Fruit fly (Drosophila melanogaster) whole organism, embryonic: ENCODE results near the gene CG4586.

Source experiments
- ATbp ChIP-seq: fragments of 200-800 bp; sonication (Bioruptor generic); optimal IDR thresholded peaks from 2 replicates; lab custom pipeline; 2017; ENCODE audit warnings: missing biosample characterization, mild to moderate bottlenecking, missing genetic modification characterization, missing genetic modification reagents
- Atf6 ChIP-seq: fragments of 200-800 bp; sonication (Bioruptor generic); IDR thresholded peaks from 2 replicates; pipeline ENCODE4 v1.3.6; 2022; ENCODE audit warnings: missing biosample characterization, missing genetic modification characterization
- Bgb ChIP-seq: fragments of 200-800 bp; sonication (Bioruptor generic); IDR thresholded peaks from 2 replicates; pipeline ENCODE4 v1.3.6; 2022; ENCODE audit warnings: missing biosample characterization, missing genetic modification characterization; ENCODE audit not compliant: partially characterized antibody
- CG10431 ChIP-seq: fragments of 200-800 bp; sonication (Bioruptor generic); optimal IDR thresholded peaks from 3 replicates; lab custom pipeline; 2018; ENCODE audit warnings: missing biosample characterization, mild to moderate bottlenecking, missing genetic modification characterization
- CG10543 ChIP-seq: fragments of 200-800 bp; sonication (Bioruptor generic); optimal IDR thresholded peaks from 3 replicates; lab custom pipeline; 2017; ENCODE audit warnings: missing biosample characterization, mild to moderate bottlenecking, missing genetic modification characterization, moderate library complexity
- CG11093 ChIP-seq: fragments of 200-800 bp; sonication (Bioruptor generic); IDR thresholded peaks from 3 replicates; pipeline ENCODE4 v1.3.6; 2022; ENCODE audit warnings: missing biosample characterization, missing genetic modification characterization
- CG11504 ChIP-seq: fragments of 200-800 bp; sonication (Bioruptor generic); optimal IDR thresholded peaks from 3 replicates; lab custom pipeline; 2019; ENCODE audit warnings: missing biosample characterization, mild to moderate bottlenecking, missing genetic modification characterization, moderate library complexity
- CG15696 ChIP-seq: fragments of 200-800 bp; sonication (Bioruptor generic); optimal IDR thresholded peaks from 2 replicates; lab custom pipeline; 2019; ENCODE audit warnings: missing biosample characterization, mild to moderate bottlenecking, missing genetic modification characterization, moderate library complexity
- CG16815 ChIP-seq: fragments of 200-800 bp; sonication (Bioruptor generic); optimal IDR thresholded peaks from 3 replicates; lab custom pipeline; 2017; ENCODE audit warnings: missing biosample characterization, mild to moderate bottlenecking, missing genetic modification characterization
- CG2116 ChIP-seq: fragments of 200-800 bp; sonication (Bioruptor generic); optimal IDR thresholded peaks from 3 replicates; lab custom pipeline; 2018; ENCODE audit warnings: missing biosample characterization, mild to moderate bottlenecking, missing genetic modification characterization
- CG2199 ChIP-seq: fragments of 200-800 bp; sonication (Bioruptor generic); IDR thresholded peaks from 3 replicates; pipeline ENCODE4 v1.3.6; 2022; ENCODE audit warnings: missing biosample characterization, missing genetic modification characterization
- CG3838 ChIP-seq: fragments of 200-800 bp; sonication (Bioruptor generic); optimal IDR thresholded peaks from 3 replicates; lab custom pipeline; 2016; ENCODE audit warnings: missing biosample characterization, missing genetic modification characterization
- CG43689 ChIP-seq: fragments of 200-800 bp; sonication (Bioruptor generic); IDR thresholded peaks from 2 replicates; pipeline ENCODE4 v1.3.6; 2022; ENCODE audit warnings: missing biosample characterization, missing genetic modification characterization
- CG4820 ChIP-seq: fragments of 200-800 bp; sonication (Bioruptor generic); optimal IDR thresholded peaks from 3 replicates; lab custom pipeline; 2016; ENCODE audit warnings: missing biosample characterization, missing genetic modification characterization
- CG4854 ChIP-seq: fragments of 200-800 bp; sonication (Bioruptor generic); optimal IDR thresholded peaks from 2 replicates; lab custom pipeline; 2016; ENCODE audit warnings: missing biosample characterization, missing genetic modification characterization, inconsistent platforms
- CG6689 ChIP-seq: fragments of 200-800 bp; sonication (Bioruptor generic); IDR thresholded peaks from 2 replicates; pipeline ENCODE4 v1.3.6; 2022; ENCODE audit warnings: missing biosample characterization, missing genetic modification characterization
- CG6791 ChIP-seq: fragments of 200-800 bp; sonication (Bioruptor generic); IDR thresholded peaks from 3 replicates; pipeline ENCODE4 v1.3.6; 2022; ENCODE audit warnings: missing biosample characterization, missing genetic modification characterization; ENCODE audit not compliant: partially characterized antibody
- CG7745 ChIP-seq: fragments of 200-800 bp; sonication (Bioruptor generic); optimal IDR thresholded peaks from 2 replicates; lab custom pipeline; 2018; ENCODE audit warnings: missing biosample characterization, mild to moderate bottlenecking, missing genetic modification characterization, moderate library complexity
- CG9609 ChIP-seq: fragments of 200-800 bp; sonication (Bioruptor generic); optimal IDR thresholded peaks from 3 replicates; lab custom pipeline; 2016; ENCODE audit warnings: missing biosample characterization, missing genetic modification characterization
- CG9797 ChIP-seq: fragments of 200-800 bp; sonication (Bioruptor generic); optimal IDR thresholded peaks from 3 replicates; lab custom pipeline; 2018; ENCODE audit warnings: missing biosample characterization, mild to moderate bottlenecking, missing genetic modification characterization
- Chrac-16 ChIP-seq: fragments of 200-800 bp; sonication (Bioruptor generic); optimal IDR thresholded peaks from 3 replicates; lab custom pipeline; 2016; ENCODE audit warnings: missing biosample characterization, missing genetic modification characterization
- Dbx ChIP-seq: fragments of 200-800 bp; sonication (Bioruptor generic); IDR thresholded peaks from 3 replicates; pipeline ENCODE4 v1.3.6; 2022; ENCODE audit warnings: missing biosample characterization, missing genetic modification characterization
- Gsc ChIP-seq: fragments of 200-800 bp; sonication (Bioruptor generic); IDR thresholded peaks from 2 replicates; pipeline ENCODE4 v1.3.6; 2022; ENCODE audit warnings: missing biosample characterization, missing genetic modification characterization
- Gug ChIP-seq: fragments of 200-800 bp; sonication (Bioruptor generic); IDR thresholded peaks from 4 replicates; pipeline ENCODE4 v1.3.6; 2022; ENCODE audit warnings: missing biosample characterization, missing genetic modification characterization
- Hmr ChIP-seq: fragments of 200-800 bp; sonication (Bioruptor generic); optimal IDR thresholded peaks from 3 replicates; lab custom pipeline; 2017; ENCODE audit warnings: mild to moderate bottlenecking, missing biosample characterization, missing genetic modification reagents, missing genetic modification characterization
- Lpt ChIP-seq: fragments of >200 bp; optimal IDR thresholded peaks from 2 replicates; lab custom pipeline; 2018; ENCODE audit warnings: missing biosample characterization, missing genetic modification characterization
- Mrtf ChIP-seq: fragments of 200-800 bp; sonication (Bioruptor generic); IDR thresholded peaks from 3 replicates; pipeline ENCODE4 v1.3.6; 2022; ENCODE audit warnings: missing biosample characterization, missing genetic modification characterization
- NfI ChIP-seq: fragments of 200-800 bp; sonication (Bioruptor generic); optimal IDR thresholded peaks from 3 replicates; lab custom pipeline; 2018; ENCODE audit warnings: missing biosample characterization, mild to moderate bottlenecking, missing genetic modification characterization, moderate library complexity
- Optix ChIP-seq: fragments of 200-800 bp; sonication (Bioruptor generic); IDR thresholded peaks from 3 replicates; pipeline ENCODE4 v1.3.6; 2022; ENCODE audit warnings: missing biosample characterization, missing genetic modification characterization
- Ptx1 ChIP-seq: fragments of 200-800 bp; sonication (Bioruptor generic); IDR thresholded peaks from 2 replicates; pipeline ENCODE4 v1.3.6; 2022; ENCODE audit warnings: missing biosample characterization, missing genetic modification characterization
- Vsx1 ChIP-seq: fragments of 200-800 bp; sonication (Bioruptor generic); optimal IDR thresholded peaks from 2 replicates; lab custom pipeline; 2017; ENCODE audit warnings: missing biosample characterization, mild to moderate bottlenecking, missing genetic modification characterization, missing genetic modification reagents
- bsh ChIP-seq, 2 experiments: fragments of 200-800 bp; sonication (Bioruptor generic); optimal IDR thresholded peaks; 2 replicates each; lab custom pipeline; 2017 to 2018; ENCODE audit warnings: mild to moderate bottlenecking in 2 of 2, missing biosample characterization in 2 of 2, missing genetic modification characterization in 2 of 2, moderate library complexity in 1 of 2
- en ChIP-seq: fragments of 200-800 bp; sonication (Bioruptor generic); optimal IDR thresholded peaks from 2 replicates; lab custom pipeline; 2016; ENCODE audit warnings: missing biosample characterization, missing genetic modification characterization
- eve ChIP-seq, 2 experiments: fragments of >200 bp; optimal IDR thresholded peaks; 2 replicates each; lab custom pipeline; 2017; ENCODE audit warnings: missing biosample characterization in 2 of 2, missing genetic modification characterization in 2 of 2
- fd96Cb ChIP-seq: fragments of 200-800 bp; sonication (Bioruptor generic); optimal IDR thresholded peaks from 2 replicates; lab custom pipeline; 2018; ENCODE audit warnings: missing biosample characterization, mild to moderate bottlenecking, missing genetic modification characterization, moderate library complexity
- inv ChIP-seq: fragments of 200-800 bp; sonication (Bioruptor generic); IDR thresholded peaks from 2 replicates; pipeline ENCODE4 v1.3.6; 2022; ENCODE audit warnings: missing biosample characterization, missing genetic modification characterization; ENCODE audit not compliant: partially characterized antibody
- lbe ChIP-seq: fragments of 200-800 bp; sonication (Bioruptor generic); optimal IDR thresholded peaks from 2 replicates; lab custom pipeline; 2016; ENCODE audit warnings: missing biosample characterization, mild to moderate bottlenecking, missing genetic modification characterization
- lov ChIP-seq, 2 experiments: fragments of 200-800 bp in 1 of 2; fragments of >200 bp in 1 of 2; sonication (Bioruptor generic) in 1 of 2; IDR thresholded peaks in 1 of 2; optimal IDR thresholded peaks in 1 of 2; 2 replicates in 1 of 2; 3 replicates in 1 of 2; pipeline versions ENCODE4 v1.3.6 to Lab custom; 2017 to 2022; ENCODE audit warnings: missing biosample characterization in 1 of 2, missing genetic modification characterization in 1 of 2
- nerfin-2 ChIP-seq: fragments of 200-800 bp; sonication (Bioruptor generic); IDR thresholded peaks from 2 replicates; pipeline ENCODE4 v1.3.6; 2022; ENCODE audit warnings: missing biosample characterization, missing genetic modification characterization; ENCODE audit not compliant: partially characterized antibody
- pita ChIP-seq: fragments of 200-800 bp; sonication (Bioruptor generic); optimal IDR thresholded peaks from 2 replicates; lab custom pipeline; 2017; ENCODE audit warnings: missing biosample characterization, mild to moderate bottlenecking, missing genetic modification characterization
- pzg ChIP-seq: fragments of 200-800 bp; sonication (Bioruptor generic); optimal IDR thresholded peaks from 3 replicates; lab custom pipeline; 2018; ENCODE audit warnings: missing biosample characterization, mild to moderate bottlenecking, missing genetic modification characterization, moderate library complexity
- ranshi ChIP-seq: fragments of 200-800 bp; sonication (Bioruptor generic); IDR thresholded peaks from 2 replicates; pipeline ENCODE4 v1.3.6; 2022; ENCODE audit warnings: missing biosample characterization, missing genetic modification characterization
- scrt ChIP-seq: fragments of 200-800 bp; sonication (Bioruptor generic); optimal IDR thresholded peaks from 2 replicates; lab custom pipeline; 2018; ENCODE audit warnings: missing biosample characterization, mild to moderate bottlenecking, missing genetic modification characterization, moderate library complexity
- sd ChIP-seq: fragments of 200-800 bp; sonication (Bioruptor generic); optimal IDR thresholded peaks from 3 replicates; lab custom pipeline; 2018; ENCODE audit warnings: missing biosample characterization, mild to moderate bottlenecking, missing genetic modification characterization, moderate library complexity
- trem ChIP-seq: fragments of 200-800 bp; optimal IDR thresholded peaks from 3 replicates; lab custom pipeline; 2019; ENCODE audit warnings: missing biosample characterization, mild to moderate bottlenecking, missing genetic modification characterization, moderate library complexity
- twi ChIP-seq: fragments of 200-800 bp; optimal IDR thresholded peaks from 2 replicates; lab custom pipeline; 2019; ENCODE audit warnings: missing biosample characterization, mild to moderate bottlenecking, missing genetic modification characterization, moderate library complexity
- unc-4 ChIP-seq: fragments of 200-800 bp; sonication (Bioruptor generic); IDR thresholded peaks from 2 replicates; pipeline ENCODE4 v1.3.6; 2022; ENCODE audit warnings: missing biosample characterization, missing genetic modification characterization; ENCODE audit not compliant: partially characterized antibody
- vvl ChIP-seq: fragments of 200-800 bp; sonication (Bioruptor generic); IDR thresholded peaks from 2 replicates; pipeline ENCODE4 v1.3.6; 2022; ENCODE audit warnings: missing biosample characterization, missing genetic modification characterization

The CG4586 gene

dm6 chrX:7001135-7001769, 31.5 kb downstream of the CG4586 start (continued):
- TF ChIP-seq CG6689 = peak; percentile 56; the same call in 1 of the 2 replicates
- TF ChIP-seq CG15696 (tag; lab: Kevin White, UChicago) = no peak
- no peak for TF ChIP-seq CG7745 (tag; lab: Kevin White, UChicago)
- peak; percentile 42 for TF ChIP-seq trem (tag; lab: Kevin White, UChicago)
- TF ChIP-seq nerfin-2 (GFP tag; lab: Robert Waterston, UW) = no peak
- peak; percentile 31 for TF ChIP-seq Chrac-16
- peak; percentile 17 for TF ChIP-seq CG2116 (GFP tag; lab: Kevin White, UChicago)
- peak; percentile 40 for TF ChIP-seq fd96Cb
- TF ChIP-seq lbe = peak; percentile 39
- no peak for TF ChIP-seq CG9797 (GFP tag; lab: Kevin White, UChicago)
- TF ChIP-seq CG43689 (GFP tag; lab: Robert Waterston, UW) = no peak
- TF ChIP-seq NfI (GFP tag; lab: Kevin White, UChicago) = peak; percentile 19
- TF ChIP-seq CG11504 = peak; percentile 3
- 0 out of 4 replicates have a peak, but pooled peaks have one; percentile 1 for TF ChIP-seq Gug (GFP tag; lab: Robert Waterston, UW)
- peak; percentile 37 for TF ChIP-seq Hmr (GFP tag; lab: Kevin White, UChicago)
- peak; percentile 35 for TF ChIP-seq twi (tag; lab: Kevin White, UChicago)
- no peak for TF ChIP-seq CG9609 (GFP tag; lab: Kevin White, UChicago)
- TF ChIP-seq pita (GFP tag; lab: Kevin White, UChicago) = no peak
- TF ChIP-seq eve (GFP tag; optimal IDR thresholded peaks at IDR 0.05; lab: Kevin White, UChicago) = peak in 1 of 2 experiments; percentile 42
- TF ChIP-seq Dbx (GFP tag; lab: Robert Waterston, UW) = no peak
- peak; percentile 74 for TF ChIP-seq vvl (GFP tag; lab: Robert Waterston, UW)
- TF ChIP-seq inv (GFP tag; lab: Robert Waterston, UW) = no peak
- peak; percentile 67; the same call in 1 of the 3 replicates for TF ChIP-seq Mrtf (GFP tag; lab: Robert Waterston, UW)
- TF ChIP-seq Bgb (GFP tag; lab: Robert Waterston, UW) = no peak
- no peak for TF ChIP-seq CG16815 (GFP tag; lab: Kevin White, UChicago)
- no peak for TF ChIP-seq Gsc (GFP tag; lab: Robert Waterston, UW)
- TF ChIP-seq CG3838 (GFP tag; lab: Kevin White, UChicago) = no peak
- TF ChIP-seq Ptx1 (GFP tag; lab: Robert Waterston, UW) = peak; percentile 51; the same call in 1 of the 2 replicates
- no peak for TF ChIP-seq lov (optimal IDR thresholded peaks at IDR 0.05; lab: Kevin White, UChicago)
- TF ChIP-seq lov (GFP tag; IDR thresholded peaks at IDR 0.05; lab: Robert Waterston, UW) = no peak
- no peak for TF ChIP-seq CG11093 (GFP tag; lab: Robert Waterston, UW)
- TF ChIP-seq Lpt (GFP tag; lab: Kevin White, UChicago) = no peak
- no peak for TF ChIP-seq CG4854 (GFP tag; lab: Kevin White, UChicago)
- peak; percentile 35 for TF ChIP-seq CG10543 (GFP tag; lab: Kevin White, UChicago)
- TF ChIP-seq Vsx1 (GFP tag; lab: Kevin White, UChicago) = peak; percentile 56
- TF ChIP-seq bsh (GFP tag; optimal IDR thresholded peaks at IDR 0.05; lab: Kevin White, UChicago) = peak in 1 of 2 experiments; percentile 53
- no peak for TF ChIP-seq en
- TF ChIP-seq CG10431 = no peak
- TF ChIP-seq scrt (GFP tag; lab: Kevin White, UChicago) = peak; percentile 41
- TF ChIP-seq pzg (GFP tag; lab: Kevin White, UChicago) = no peak
- TF ChIP-seq unc-4 (GFP tag; lab: Robert Waterston, UW) = no peak
- TF ChIP-seq ATbp = peak; percentile 43
- no peak for TF ChIP-seq CG6791
- TF ChIP-seq CG2199 (GFP tag; lab: Robert Waterston, UW) = 0 out of 3 replicates have a peak, but pooled peaks have one; percentile 16
- no peak for TF ChIP-seq CG4820
- TF ChIP-seq sd (tag; lab: Kevin White, UChicago) = no peak
- 0 out of 3 replicates have a peak, but pooled peaks have one; percentile 44 for TF ChIP-seq Optix (GFP tag; lab: Robert Waterston, UW)
- peak; percentile 28; the same call in 1 of the 2 replicates for TF ChIP-seq Atf6 (GFP tag; lab: Robert Waterston, UW)
- peak; percentile 63 for TF ChIP-seq ranshi (GFP tag; lab: Robert Waterston, UW)
